Fruit fly (Drosophila melanogaster) whole organism, embryonic: ENCODE measurements around the gene CG9855.

Experiments used
- Atf6 ChIP-seq: fragments of 200-800 bp; sonication (Bioruptor generic); IDR thresholded peaks from 2 replicates; pipeline ENCODE4 v1.3.6; 2022; ENCODE audit warnings: missing biosample characterization, missing genetic modification characterization
- B-H1 ChIP-seq: fragments of 200-800 bp; sonication (Bioruptor generic); IDR thresholded peaks from 3 replicates; pipeline ENCODE4 v1.3.6; 2022; ENCODE audit warnings: missing biosample characterization, missing genetic modification characterization
- CG11093 ChIP-seq: fragments of 200-800 bp; sonication (Bioruptor generic); IDR thresholded peaks from 3 replicates; pipeline ENCODE4 v1.3.6; 2022; ENCODE audit warnings: missing biosample characterization, missing genetic modification characterization
- CG11723 ChIP-seq: fragments of 200-800 bp; sonication (Bioruptor generic); optimal IDR thresholded peaks from 2 replicates; lab custom pipeline; 2017; ENCODE audit warnings: missing biosample characterization, mild to moderate bottlenecking, missing genetic modification characterization
- CG12659 ChIP-seq: fragments of 200-800 bp; sonication (Bioruptor generic); optimal IDR thresholded peaks from 3 replicates; lab custom pipeline; 2017; ENCODE audit warnings: mild to moderate bottlenecking, missing biosample characterization, missing genetic modification reagents, missing genetic modification characterization
- CG13775 ChIP-seq: fragments of 200-800 bp; sonication (Bioruptor generic); optimal IDR thresholded peaks from 3 replicates; lab custom pipeline; 2017; ENCODE audit warnings: missing biosample characterization, mild to moderate bottlenecking, missing genetic modification characterization
- CG17829 ChIP-seq: fragments of 200-800 bp; optimal IDR thresholded peaks from 2 replicates; lab custom pipeline; 2019; ENCODE audit warnings: missing biosample characterization, mild to moderate bottlenecking, missing genetic modification characterization, moderate library complexity
- CG2712 ChIP-seq: fragments of 200-800 bp; optimal IDR thresholded peaks from 3 replicates; lab custom pipeline; 2019; ENCODE audit warnings: missing biosample characterization, mild to moderate bottlenecking, missing genetic modification characterization, moderate library complexity
- CG32772 ChIP-seq: fragments of 200-800 bp; sonication (Bioruptor generic); IDR thresholded peaks from 2 replicates; pipeline ENCODE4 v1.3.6; 2022; ENCODE audit warnings: missing biosample characterization, missing genetic modification characterization
- CG33557 ChIP-seq: fragments of 200-800 bp; sonication (Bioruptor generic); optimal IDR thresholded peaks from 2 replicates; lab custom pipeline; 2019; ENCODE audit warnings: missing biosample characterization, mild to moderate bottlenecking, missing genetic modification characterization, moderate library complexity
- CG9727 ChIP-seq: fragments of 200-800 bp; sonication (Bioruptor generic); optimal IDR thresholded peaks from 3 replicates; lab custom pipeline; 2017; ENCODE audit warnings: missing biosample characterization, mild to moderate bottlenecking, missing genetic modification characterization
- Chrac-16 ChIP-seq: fragments of 200-800 bp; sonication (Bioruptor generic); optimal IDR thresholded peaks from 3 replicates; lab custom pipeline; 2016; ENCODE audit warnings: missing biosample characterization, missing genetic modification characterization
- D19A ChIP-seq: fragments of 200-800 bp; optimal IDR thresholded peaks from 3 replicates; lab custom pipeline; 2019; ENCODE audit warnings: missing biosample characterization, mild to moderate bottlenecking, missing genetic modification characterization, moderate library complexity
- Dref ChIP-seq: fragments of 200-800 bp; sonication (Bioruptor generic); IDR thresholded peaks from 2 replicates; pipeline ENCODE4 v1.3.6; 2022; ENCODE audit warnings: missing biosample characterization, missing genetic modification characterization
- E2f1 ChIP-seq: fragments of 200-800 bp; sonication (Bioruptor generic); IDR thresholded peaks from 2 replicates; pipeline ENCODE4 v1.3.6; 2022; ENCODE audit warnings: missing biosample characterization, missing genetic modification characterization
- E2f2 ChIP-seq: fragments of 200-800 bp; sonication (Bioruptor generic); IDR thresholded peaks from 2 replicates; pipeline ENCODE4 v1.3.6; 2022; ENCODE audit warnings: missing biosample characterization, missing genetic modification characterization
- HLH3B ChIP-seq: fragments of 200-800 bp; sonication (Bioruptor generic); IDR thresholded peaks from 2 replicates; pipeline ENCODE4 v1.3.6; 2022; ENCODE audit warnings: missing biosample characterization, missing genetic modification characterization
- HmgZ ChIP-seq: fragments of 200-800 bp; sonication (Bioruptor generic); optimal IDR thresholded peaks from 2 replicates; lab custom pipeline; 2018; ENCODE audit warnings: missing biosample characterization, mild to moderate bottlenecking, missing genetic modification characterization
- Hmr ChIP-seq: fragments of 200-800 bp; sonication (Bioruptor generic); optimal IDR thresholded peaks from 3 replicates; lab custom pipeline; 2017; ENCODE audit warnings: mild to moderate bottlenecking, missing biosample characterization, missing genetic modification reagents, missing genetic modification characterization
- Hsf ChIP-seq: fragments of 200-800 bp; sonication (Bioruptor generic); optimal IDR thresholded peaks from 3 replicates; lab custom pipeline; 2016; ENCODE audit warnings: missing biosample characterization, missing genetic modification characterization
- Oaz ChIP-seq: fragments of 200-800 bp; sonication (Bioruptor generic); IDR thresholded peaks from 2 replicates; pipeline ENCODE4 v1.3.6; 2022; ENCODE audit warnings: missing biosample characterization, missing genetic modification characterization
- Poxn ChIP-seq: fragments of 200-800 bp; sonication (Bioruptor generic); IDR thresholded peaks from 2 replicates; pipeline ENCODE4 v1.3.6; 2022; ENCODE audit warnings: missing biosample characterization, missing genetic modification characterization
- Rx ChIP-seq: fragments of 200-800 bp; sonication (Bioruptor generic); IDR thresholded peaks from 2 replicates; pipeline ENCODE4 v1.3.6; 2022; ENCODE audit warnings: missing biosample characterization, missing genetic modification characterization
- Side ChIP-seq: fragments of 200-800 bp; sonication (Bioruptor generic); optimal IDR thresholded peaks from 2 replicates; lab custom pipeline; 2016; ENCODE audit warnings: missing biosample characterization, missing genetic modification characterization
- TFAM ChIP-seq: fragments of 200-800 bp; sonication (Bioruptor generic); optimal IDR thresholded peaks from 2 replicates; lab custom pipeline; 2017; ENCODE audit warnings: missing biosample characterization, missing genetic modification characterization, inconsistent platforms
- ab ChIP-seq: fragments of 200-800 bp; sonication (Bioruptor generic); optimal IDR thresholded peaks from 2 replicates; lab custom pipeline; 2016; ENCODE audit warnings: missing biosample characterization, missing genetic modification characterization
- abd-A ChIP-seq: fragments of 200-800 bp; sonication (Bioruptor generic); optimal IDR thresholded peaks from 3 replicates; lab custom pipeline; 2019; ENCODE audit warnings: missing biosample characterization, mild to moderate bottlenecking, missing genetic modification characterization, moderate library complexity
- ac ChIP-seq: fragments of 200-800 bp; sonication (Bioruptor generic); optimal IDR thresholded peaks from 3 replicates; lab custom pipeline; 2017; ENCODE audit warnings: missing biosample characterization, mild to moderate bottlenecking, missing genetic modification characterization
- ase ChIP-seq: fragments of 200-800 bp; sonication (Bioruptor generic); IDR thresholded peaks from 3 replicates; pipeline ENCODE4 v1.3.6; 2022; ENCODE audit warnings: missing biosample characterization, missing genetic modification characterization
- ash1 ChIP-seq: fragments of 200-800 bp; sonication (Bioruptor generic); optimal IDR thresholded peaks from 2 replicates; lab custom pipeline; 2018; ENCODE audit warnings: missing biosample characterization, mild to moderate bottlenecking, missing genetic modification characterization
- corto ChIP-seq: fragments of 200-800 bp; sonication (Bioruptor generic); optimal IDR thresholded peaks from 2 replicates; lab custom pipeline; 2016; ENCODE audit warnings: missing biosample characterization, mild to moderate bottlenecking, missing genetic modification characterization, moderate library complexity
- croc ChIP-seq: fragments of 200-800 bp; sonication (Bioruptor generic); conservative IDR thresholded peaks from 3 replicates; pipeline ENCODE4 v1.3.6; 2022; ENCODE audit warnings: missing biosample characterization, missing genetic modification characterization
- da ChIP-seq: fragments of 200-800 bp; sonication (Bioruptor generic); optimal IDR thresholded peaks from 2 replicates; lab custom pipeline; 2016; ENCODE audit warnings: missing biosample characterization, missing genetic modification characterization
- dan ChIP-seq: fragments of 200-800 bp; sonication (Bioruptor generic); IDR thresholded peaks from 2 replicates; pipeline ENCODE4 v1.3.6; 2022; ENCODE audit warnings: missing biosample characterization, missing genetic modification characterization
- disco-r ChIP-seq: fragments of 200-800 bp; sonication (Bioruptor generic); optimal IDR thresholded peaks from 2 replicates; lab custom pipeline; 2016; ENCODE audit warnings: missing biosample characterization, missing genetic modification characterization
- eve ChIP-seq, 2 experiments: fragments of >200 bp; optimal IDR thresholded peaks; 2 replicates each; lab custom pipeline; 2017; ENCODE audit warnings: missing biosample characterization in 2 of 2, missing genetic modification characterization in 2 of 2
- exex ChIP-seq: fragments of 200-800 bp; sonication (Bioruptor generic); optimal IDR thresholded peaks from 4 replicates; lab custom pipeline; 2018; ENCODE audit warnings: missing biosample characterization, mild to moderate bottlenecking, missing genetic modification characterization, moderate library complexity
- fd96Cb ChIP-seq: fragments of 200-800 bp; sonication (Bioruptor generic); optimal IDR thresholded peaks from 2 replicates; lab custom pipeline; 2018; ENCODE audit warnings: missing biosample characterization, mild to moderate bottlenecking, missing genetic modification characterization, moderate library complexity
- fru ChIP-seq: fragments of >200 bp; optimal IDR thresholded peaks from 2 replicates; lab custom pipeline; 2017
- ftz-f1 ChIP-seq: fragments of 200-800 bp; sonication (Bioruptor generic); optimal IDR thresholded peaks from 2 replicates; lab custom pipeline; 2016; ENCODE audit warnings: missing biosample characterization, missing genetic modification characterization
- grau ChIP-seq: fragments of 200-800 bp; optimal IDR thresholded peaks from 3 replicates; lab custom pipeline; 2019; ENCODE audit warnings: missing biosample characterization, mild to moderate bottlenecking, missing genetic modification characterization, moderate library complexity
- lmd ChIP-seq: fragments of 200-800 bp; sonication (Bioruptor generic); IDR thresholded peaks from 2 replicates; pipeline ENCODE4 v1.3.6; 2022; ENCODE audit warnings: missing biosample characterization, missing genetic modification characterization
- onecut ChIP-seq: fragments of 200-800 bp; sonication (Bioruptor generic); IDR thresholded peaks from 2 replicates; pipeline ENCODE4 v1.3.6; 2022; ENCODE audit warnings: missing biosample characterization, missing genetic modification characterization
- p53 ChIP-seq: fragments of 200-800 bp; sonication (Bioruptor generic); optimal IDR thresholded peaks from 2 replicates; lab custom pipeline; 2016; ENCODE audit warnings: missing biosample characterization, missing genetic modification characterization
- pb ChIP-seq: fragments of 200-800 bp; sonication (Bioruptor generic); optimal IDR thresholded peaks from 3 replicates; lab custom pipeline; 2016; ENCODE audit warnings: missing biosample characterization, missing genetic modification characterization
- pnt ChIP-seq: fragments of 200-800 bp; sonication (Bioruptor generic); optimal IDR thresholded peaks from 3 replicates; lab custom pipeline; 2016; ENCODE audit warnings: missing biosample characterization, missing genetic modification characterization
- rib ChIP-seq: fragments of 200-800 bp; sonication (Bioruptor generic); IDR thresholded peaks from 2 replicates; pipeline ENCODE4 v1.3.6; 2022; ENCODE audit warnings: missing biosample characterization, missing genetic modification characterization
- shn ChIP-seq: fragments of 200-800 bp; sonication (Bioruptor generic); optimal IDR thresholded peaks from 3 replicates; lab custom pipeline; 2016; ENCODE audit warnings: missing biosample characterization, missing genetic modification characterization
- sim ChIP-seq: fragments of 200-800 bp; sonication (Bioruptor generic); IDR thresholded peaks from 2 replicates; pipeline ENCODE4 v1.3.6; 2022; ENCODE audit warnings: missing biosample characterization, missing genetic modification characterization
- tgo ChIP-seq: fragments of 200-800 bp; sonication (Bioruptor generic); IDR thresholded peaks from 3 replicates; pipeline ENCODE4 v1.3.6; 2022; ENCODE audit warnings: missing biosample characterization, missing genetic modification characterization
- twi ChIP-seq: fragments of 200-800 bp; optimal IDR thresholded peaks from 2 replicates; lab custom pipeline; 2019; ENCODE audit warnings: missing biosample characterization, mild to moderate bottlenecking, missing genetic modification characterization, moderate library complexity

CG9855 gene

dm6 chr3R:4402884-4403705 lies 5.4 kb upstream of the CG9855 start, which contains the start of gene lost (continued):
- TF ChIP-seq ftz-f1 (GFP tag; lab: Kevin White, UChicago) (no peak), HmgZ (peak; percentile 70), onecut (GFP tag; lab: Robert Waterston, UW) (no peak), ac (GFP tag; lab: Kevin White, UChicago) (no peak), Oaz (GFP tag; lab: Robert Waterston, UW) (no peak), CG11723 (GFP tag; lab: Kevin White, UChicago) (peak; percentile 65), ash1 (no peak), rib (GFP tag; lab: Robert Waterston, UW) (peak; percentile 10; the same call in 1 of the 2 replicates), Rx (GFP tag; lab: Robert Waterston, UW) (peak; percentile 28; the same call in 1 of the 2 replicates), da (GFP tag; lab: Kevin White, UChicago) (no peak), abd-A (tag; lab: Kevin White, UChicago) (no peak), CG17829 (tag; lab: Kevin White, UChicago) (peak; percentile 64), fd96Cb (tag; lab: Kevin White, UChicago) (no peak), croc (no peak), D19A (tag; lab: Kevin White, UChicago) (peak; percentile 3), Side (GFP tag; lab: Kevin White, UChicago) (no peak), B-H1 (no peak; the same call in 2 of the 3 replicates), tgo (GFP tag; lab: Robert Waterston, UW) (no peak), E2f1 (no peak), E2f2 (GFP tag; lab: Robert Waterston, UW) (peak; percentile 72), CG2712 (tag; lab: Kevin White, UChicago) (peak; percentile 62), Atf6 (GFP tag; lab: Robert Waterston, UW) (no peak), corto (GFP tag; lab: Kevin White, UChicago) (no peak), TFAM (GFP tag; lab: Kevin White, UChicago) (no peak), exex (tag; lab: Kevin White, UChicago) (peak; percentile 17), dan (GFP tag; lab: Robert Waterston, UW) (no peak), CG33557 (GFP tag; lab: Kevin White, UChicago) (no peak), CG13775 (GFP tag; lab: Kevin White, UChicago) (peak; percentile 32), CG12659 (GFP tag; lab: Kevin White, UChicago) (peak; percentile 80), ase (GFP tag; lab: Robert Waterston, UW) (no peak), grau (tag; lab: Kevin White, UChicago) (peak; percentile 44), fru (lab: Kevin White, UChicago) (no peak), ab (GFP tag; lab: Kevin White, UChicago) (no peak), lmd (GFP tag; lab: Robert Waterston, UW) (peak; percentile 27; the same call in 1 of the 2 replicates), Hsf (GFP tag; lab: Kevin White, UChicago) (no peak), pnt (GFP tag; lab: Kevin White, UChicago) (no peak), Hmr (GFP tag; lab: Kevin White, UChicago) (peak; percentile 72), CG9727 (GFP tag; lab: Kevin White, UChicago) (peak; percentile 33), Poxn (GFP tag; lab: Robert Waterston, UW) (no peak), sim (no peak), eve (GFP tag; optimal IDR thresholded peaks at IDR 0.05; lab: Kevin White, UChicago) (peak in 1 of 2 experiments; percentile 14), twi (tag; lab: Kevin White, UChicago) (no peak), Dref (GFP tag; lab: Robert Waterston, UW) (peak; percentile 94), HLH3B (GFP tag; lab: Robert Waterston, UW) (no peak), Chrac-16 (GFP tag; lab: Kevin White, UChicago) (no peak), CG32772 (GFP tag; lab: Robert Waterston, UW) (0 out of 2 replicates have a peak, but pooled peaks have one; percentile 18), pb (GFP tag; lab: Kevin White, UChicago) (peak; percentile 3), p53 (no peak), CG11093 (no peak), shn (GFP tag; lab: Kevin White, UChicago) (peak; percentile 32), disco-r (no peak)
